Worm (Caenorhabditis elegans) whole organism, L2 larva: ENCODE results near the gene Y119D3B.14.

Experiments
- Y55F3AM.14 ChIP-seq: fragments of 200-800 bp; sonication (Bioruptor generic); optimal IDR thresholded peaks from 2 replicates; lab custom pipeline; 2018; ENCODE audit warnings: mild to moderate bottlenecking, missing genetic modification characterization, missing compliant biosample characterization
- aly-2 ChIP-seq: fragments of 150-350 bp; optimal IDR thresholded peaks from 2 replicates; lab custom pipeline; 2014; ENCODE audit warnings: missing biosample characterization, missing genetic modification characterization
- ama-1 ChIP-seq: fragments of 150-350 bp; optimal IDR thresholded peaks from 2 replicates; lab custom pipeline; 2018; ENCODE audit warnings: inconsistent platforms
- crh-2 ChIP-seq: sonication (generic microtip); optimal IDR thresholded peaks from 2 replicates; lab custom pipeline; 2017; ENCODE audit warnings: missing biosample characterization, missing genetic modification characterization
- elt-1 ChIP-seq: fragments of 150-350 bp; optimal IDR thresholded peaks from 2 replicates; lab custom pipeline; 2014; ENCODE audit warnings: missing biosample characterization, missing genetic modification characterization
- mdl-1 ChIP-seq, 2 experiments: fragments of 150-350 bp in 1 of 2; sonication (generic microtip) in 1 of 2; optimal IDR thresholded peaks; 2 replicates each; lab custom pipeline; 2017; ENCODE audit warnings: missing biosample characterization in 2 of 2, missing genetic modification characterization in 2 of 2
- nhr-77 ChIP-seq: fragments of 150-350 bp; optimal IDR thresholded peaks from 2 replicates; lab custom pipeline; 2014; ENCODE audit warnings: missing biosample characterization, missing genetic modification characterization
- skn-1 ChIP-seq: sonication (generic microtip); optimal IDR thresholded peaks from 2 replicates; lab custom pipeline; 2017; ENCODE audit warnings: missing biosample characterization, missing genetic modification characterization
- zag-1 ChIP-seq: fragments of 150-350 bp; optimal IDR thresholded peaks from 2 replicates; lab custom pipeline; 2014; ENCODE audit warnings: missing biosample characterization, missing genetic modification characterization
- ztf-11 ChIP-seq: sonication (generic microtip); optimal IDR thresholded peaks from 2 replicates; lab custom pipeline; 2017; ENCODE audit warnings: missing biosample characterization, missing genetic modification characterization

ce11 chrIII:1166388-1166787, 27.2 kb downstream of the Y119D3B.14 start:
- TF ChIP-seq nhr-77 (no peak), aly-2 (tag; lab: Kevin White, UChicago) (no peak), zag-1 (tag; lab: Kevin White, UChicago) (no peak), crh-2 (tag; lab: Kevin White, UChicago) (no peak), Y55F3AM.14 (GFP tag; lab: Kevin White, UChicago) (no peak), ztf-11 (tag; lab: Kevin White, UChicago) (no peak), ama-1 (lab: Kevin White, UChicago) (no peak), mdl-1 (tag; optimal IDR thresholded peaks at IDR 0.05; lab: Kevin White, UChicago) (no peak), skn-1 (tag; lab: Kevin White, UChicago) (no peak), elt-1 (tag; lab: Kevin White, UChicago) (no peak)
